Fruit fly (Drosophila melanogaster) whole organism, larva: Measurements from ENCODE around the gene Parg.

Experiments used
- noc ChIP-seq: fragments of 200-800 bp; sonication (Bioruptor generic); optimal IDR thresholded peaks from 3 replicates; lab custom pipeline; 2019; ENCODE audit warnings: missing biosample characterization, mild to moderate bottlenecking, missing genetic modification characterization, moderate library complexity

The Parg gene

DNA sequence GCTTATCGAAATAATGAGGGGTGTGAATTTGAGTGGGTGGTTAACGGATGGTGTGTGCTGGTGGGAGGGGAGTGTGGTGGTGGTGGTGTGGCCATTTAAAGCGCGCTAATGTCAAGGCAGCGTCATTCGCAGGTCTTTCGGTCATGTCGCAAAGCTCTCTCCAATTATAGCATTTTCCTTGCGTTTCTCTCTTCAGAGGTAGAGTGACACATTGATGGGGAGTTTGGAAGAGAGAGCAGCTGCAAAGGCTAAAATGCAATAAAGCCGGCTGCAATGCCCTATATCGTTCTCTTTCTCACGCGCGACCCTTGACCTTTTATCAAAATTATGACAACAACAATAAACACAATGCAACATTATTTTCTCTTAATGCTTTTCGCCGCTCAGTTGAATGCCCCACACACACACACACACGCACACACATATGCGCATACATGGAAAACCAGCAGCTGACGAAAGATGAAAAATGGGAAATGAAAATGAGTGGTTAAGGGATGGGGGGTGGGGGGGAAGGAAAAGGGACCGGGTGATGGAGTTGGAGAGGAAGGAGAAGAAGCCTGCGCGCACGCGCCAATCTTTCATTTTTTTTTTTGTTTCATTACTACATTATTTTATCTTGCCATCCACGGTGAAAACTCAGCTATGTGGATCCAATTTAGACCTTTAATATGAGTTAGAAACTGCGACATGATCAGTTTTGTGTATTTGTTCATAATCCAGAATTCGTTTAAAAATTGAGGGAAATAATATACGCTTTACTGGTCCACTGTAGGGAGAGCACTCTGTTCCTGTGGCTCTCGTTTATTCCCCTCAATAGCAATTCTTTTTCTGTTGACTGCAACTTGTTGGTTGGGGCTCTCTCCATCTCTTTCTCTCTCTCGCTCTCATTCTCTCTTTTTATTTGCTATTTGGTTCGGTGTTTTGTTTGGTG, 20.6 kb upstream of the Parg start:
- peak; percentile 27 for TF ChIP-seq noc (tag; lab: Kevin White, UChicago)

DNA sequence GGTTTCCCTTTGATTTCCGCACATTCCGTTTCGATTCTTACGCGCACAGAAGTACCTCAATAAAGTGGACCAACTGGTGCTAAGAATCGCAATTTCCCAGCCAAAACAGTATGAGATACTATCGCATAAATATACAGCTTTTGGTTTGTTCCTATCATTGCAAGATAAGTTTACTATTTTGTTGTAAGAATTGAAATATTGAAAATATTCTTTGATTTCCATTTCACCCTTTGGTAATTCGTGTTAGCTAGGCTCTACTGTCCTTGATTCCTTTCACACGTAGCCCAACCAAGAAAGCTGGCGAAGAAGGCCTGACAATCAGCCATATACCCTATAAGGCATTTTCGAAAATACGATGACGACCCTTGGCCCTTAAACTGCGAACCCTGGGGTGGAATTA, 19.3 kb upstream of the Parg start:
- peak; percentile 26 for TF ChIP-seq noc (tag; lab: Kevin White, UChicago)

DNA sequence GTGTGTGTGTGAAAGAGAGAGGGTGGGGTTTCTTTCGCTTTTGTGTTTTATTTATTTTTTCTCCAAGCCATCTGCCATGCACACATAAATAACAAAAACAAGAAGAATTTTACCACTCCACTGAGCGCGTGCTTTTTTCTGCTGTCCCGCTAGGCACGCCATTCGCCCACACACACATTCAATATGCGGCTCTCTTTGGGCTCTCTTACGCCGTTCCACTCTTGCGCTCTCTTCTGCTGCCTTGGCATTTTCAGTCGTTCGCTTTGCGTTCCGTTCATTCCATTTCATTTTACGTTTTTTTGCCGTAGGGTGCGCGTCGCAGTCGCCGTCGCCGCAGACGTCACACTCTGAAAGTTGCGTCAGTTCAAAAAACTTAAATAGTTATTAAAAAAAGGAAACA, 17.8 kb upstream of the Parg start:
- TF ChIP-seq noc (tag; lab: Kevin White, UChicago) = peak; percentile 4

DNA sequence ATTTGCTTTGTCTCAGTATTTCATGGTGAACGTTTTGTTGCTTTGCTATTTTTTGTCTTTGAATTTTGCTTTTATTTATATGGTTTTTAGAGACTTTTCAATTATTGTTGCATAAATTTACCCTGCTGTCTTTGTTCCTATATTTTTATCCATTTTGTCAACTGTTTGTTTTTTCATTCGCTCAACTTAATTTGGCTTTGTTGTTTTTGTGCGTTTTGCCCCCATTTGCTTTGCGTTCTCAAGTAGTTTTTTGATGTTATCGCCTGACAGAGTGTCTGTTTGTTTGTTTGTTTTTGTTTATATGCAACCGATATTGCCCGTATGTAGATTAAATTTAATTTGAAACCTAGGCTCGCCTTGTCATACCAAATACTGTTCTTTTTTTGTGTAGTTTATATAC, 17.3 kb upstream of the Parg start:
- TF ChIP-seq noc (tag; lab: Kevin White, UChicago) = no peak

DNA sequence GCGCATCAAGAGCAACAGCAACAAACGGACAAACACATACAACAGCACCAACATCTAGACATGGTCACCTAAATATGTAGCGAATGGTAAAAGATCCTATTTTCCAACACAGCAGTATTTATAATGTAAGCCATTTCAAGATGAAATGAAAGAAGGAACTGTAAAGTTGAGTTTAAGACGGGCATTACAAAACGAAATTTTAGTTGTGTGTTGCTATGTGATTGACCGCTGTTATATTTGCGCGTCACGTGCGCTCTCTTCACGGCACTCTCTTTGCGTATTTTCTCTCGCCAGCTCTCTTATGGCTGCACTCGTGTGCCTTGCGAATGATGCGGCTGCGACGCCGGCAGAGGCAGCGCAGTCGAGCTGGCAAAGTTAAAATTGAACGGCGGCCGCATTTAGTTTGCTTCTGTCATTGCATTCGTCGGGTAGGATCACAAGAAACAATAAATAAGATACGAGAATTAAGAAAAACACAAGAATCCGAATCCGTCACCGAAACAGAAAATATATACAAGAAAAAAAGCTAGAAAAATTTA, 16.6 kb upstream of the Parg start:
- no peak for TF ChIP-seq noc (tag; lab: Kevin White, UChicago)

DNA sequence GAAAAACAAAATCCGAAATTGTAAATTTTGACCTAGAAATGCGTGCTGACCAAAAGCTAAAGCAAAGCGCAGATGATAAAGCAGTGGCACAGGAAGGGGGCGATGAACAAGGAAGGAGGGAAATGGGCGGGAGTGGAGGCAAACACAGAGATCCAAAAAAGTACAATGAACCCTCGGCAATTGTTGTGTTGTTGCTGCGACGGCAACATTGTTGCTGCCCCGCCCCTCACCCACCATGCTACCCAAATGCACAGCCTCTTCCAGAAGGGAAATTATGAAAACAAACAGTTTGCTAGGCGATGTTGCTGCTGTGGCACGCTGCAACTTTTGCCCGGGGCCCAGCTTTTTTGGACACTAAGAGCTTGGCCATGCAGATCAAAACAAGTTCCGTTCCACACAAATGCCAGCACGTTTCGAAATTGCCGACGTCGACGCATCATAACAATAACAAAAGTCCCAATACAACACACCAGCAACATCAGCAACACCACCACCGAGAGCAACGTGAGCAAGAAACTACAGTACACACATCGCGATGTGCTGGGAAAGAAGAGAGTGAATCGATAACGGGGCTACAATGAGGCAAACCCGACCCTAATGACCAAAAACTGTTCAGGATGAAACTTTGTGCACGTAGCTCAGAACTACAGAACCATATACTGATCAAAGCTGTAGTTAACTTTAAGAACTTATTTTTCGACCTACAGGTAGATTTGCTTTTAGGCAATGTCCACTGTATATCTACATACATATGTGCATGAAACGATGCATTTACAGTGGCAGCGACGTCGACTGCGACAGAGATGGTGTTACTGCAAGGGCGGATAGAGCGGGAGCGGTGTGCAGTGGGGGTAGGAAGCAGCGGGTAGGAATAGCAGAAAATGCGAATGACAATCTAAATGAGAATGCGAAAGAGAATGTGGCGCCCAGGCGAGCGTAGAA, 15.4 kb upstream of the Parg start:
- TF ChIP-seq noc (tag; lab: Kevin White, UChicago) = no peak

DNA sequence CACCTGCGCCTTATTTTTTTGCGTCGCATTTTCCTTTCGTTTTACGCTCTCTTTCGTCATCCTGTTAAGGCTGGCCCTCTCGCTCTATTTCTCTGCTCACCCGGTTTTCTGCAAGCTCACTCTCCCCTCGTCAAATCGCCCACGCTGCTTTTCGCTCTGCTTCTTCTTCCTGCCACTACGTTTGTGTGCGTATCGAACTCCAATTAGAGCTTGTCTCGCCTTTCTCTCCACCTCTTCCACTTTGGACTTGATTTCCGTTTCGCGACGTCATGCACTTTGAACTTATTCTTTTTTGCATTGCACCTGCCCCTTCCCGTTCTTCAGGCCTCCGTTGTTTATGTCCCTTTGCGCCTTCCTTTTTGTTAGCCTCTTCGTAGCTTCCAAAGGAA, 14.2 kb upstream of the Parg start:
- TF ChIP-seq noc (tag; lab: Kevin White, UChicago) = no peak

DNA sequence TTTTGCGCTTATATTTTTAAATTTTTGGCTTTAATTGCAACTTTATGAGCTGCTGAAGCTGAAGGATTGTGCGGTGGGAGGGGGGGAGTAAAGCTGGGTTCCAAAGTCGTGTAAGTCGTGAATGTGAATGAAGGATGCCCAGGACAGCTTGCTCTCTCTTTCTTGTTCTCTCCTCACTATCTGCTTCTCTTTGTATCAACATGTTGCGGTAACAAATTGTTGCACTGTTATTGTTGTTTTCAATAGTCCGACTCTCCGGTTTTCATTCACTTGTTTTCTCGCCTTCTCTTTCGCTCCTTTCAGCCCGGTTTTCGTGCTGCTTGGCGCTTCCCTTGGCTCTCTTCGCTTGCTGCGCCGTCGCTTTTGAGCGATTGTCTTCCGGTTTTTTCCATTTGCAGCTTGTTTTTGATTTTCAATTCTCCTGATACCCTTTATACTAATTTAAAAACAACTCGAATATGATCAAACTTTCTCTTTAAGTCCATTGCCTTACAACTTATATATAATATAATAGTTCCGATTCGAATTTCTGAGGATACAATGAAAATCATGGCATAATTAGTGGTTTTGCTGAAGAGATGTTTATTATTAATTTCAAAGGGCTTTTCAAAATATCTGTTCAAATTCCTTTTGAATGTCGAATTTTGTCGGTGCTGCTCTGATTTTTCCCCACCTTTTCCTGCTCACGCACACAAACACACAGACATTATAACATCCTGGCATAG, 13.7 kb upstream of the Parg start:
- TF ChIP-seq noc (tag; lab: Kevin White, UChicago) = no peak

DNA sequence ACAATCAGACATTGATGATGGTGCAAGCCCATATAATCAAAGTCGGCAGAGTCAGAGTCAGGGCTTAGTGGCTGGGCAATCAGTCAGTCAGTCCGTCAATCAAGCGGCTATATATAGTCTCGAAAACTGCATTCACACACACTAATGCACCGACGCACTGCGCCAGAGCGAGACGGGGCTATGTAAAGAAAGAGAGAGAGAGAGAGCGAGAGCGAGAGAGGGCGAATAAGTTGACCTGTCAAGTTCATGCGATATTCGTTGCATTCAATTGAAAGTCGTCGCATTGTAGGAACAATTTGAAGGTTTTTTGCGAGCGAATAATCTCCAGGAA, 11.1 kb upstream of the Parg start:
- TF ChIP-seq noc (tag; lab: Kevin White, UChicago) = no peak

DNA sequence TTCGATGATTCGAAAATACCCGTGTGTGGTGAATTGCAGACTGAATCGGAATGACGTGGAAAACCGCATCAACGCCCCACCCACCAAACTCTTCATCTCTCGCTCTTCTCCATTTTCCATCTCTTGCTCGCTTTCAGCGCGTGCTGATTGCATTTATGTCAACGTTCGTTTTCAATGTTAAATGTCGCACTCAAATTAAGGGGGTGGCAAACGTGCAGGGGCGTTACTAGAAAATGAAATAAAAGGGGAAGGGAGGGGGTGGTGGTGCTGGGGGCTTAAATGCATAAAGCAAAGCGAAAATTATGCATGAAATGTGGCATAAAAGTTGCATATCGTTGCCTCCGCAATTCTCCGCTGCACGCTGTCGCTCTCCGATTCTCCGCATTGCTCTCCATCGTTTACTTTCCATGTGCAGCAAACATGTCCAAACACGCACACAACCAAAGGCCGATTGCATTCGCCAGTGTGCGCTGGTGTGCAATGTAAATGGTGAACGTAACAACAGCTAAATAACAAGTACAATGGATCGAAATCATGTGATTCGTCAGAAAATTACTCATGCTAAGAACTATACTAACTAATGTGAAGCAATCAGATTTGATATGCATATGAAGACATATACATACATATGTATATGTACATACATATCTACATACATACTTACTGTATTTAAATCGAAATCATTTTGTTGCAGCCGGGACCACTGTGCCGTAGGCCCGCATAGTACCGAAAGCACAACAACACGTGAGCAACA, 10.6 kb upstream of the Parg start:
- no peak for TF ChIP-seq noc (tag; lab: Kevin White, UChicago)

DNA sequence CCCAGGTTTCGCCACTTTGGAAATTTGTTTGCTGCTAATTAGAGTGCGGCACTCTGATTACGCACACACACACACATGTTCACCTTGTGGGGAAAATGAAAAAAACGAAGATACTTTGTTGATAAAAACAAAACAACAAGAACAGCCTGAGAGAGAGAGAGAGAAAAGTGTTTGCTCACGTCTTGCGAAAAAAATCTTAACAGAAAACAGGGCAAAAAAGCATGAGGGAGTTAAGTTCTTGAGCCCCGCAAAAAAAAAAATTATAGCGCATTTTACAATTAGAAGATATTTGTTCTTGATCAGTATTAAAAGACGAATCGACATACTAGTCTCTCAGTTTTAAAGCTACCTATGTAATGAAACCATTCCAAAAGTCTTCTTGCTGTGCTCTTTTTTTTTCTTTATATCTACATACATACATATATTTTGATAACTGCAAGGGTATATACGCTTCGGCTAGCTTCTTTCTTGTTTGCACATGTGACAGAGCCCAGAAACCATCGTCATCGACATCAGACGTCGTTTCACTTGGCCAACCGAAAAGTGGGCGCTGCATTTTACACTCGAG, 9.5 kb upstream of the Parg start:
- no peak for TF ChIP-seq noc (tag; lab: Kevin White, UChicago)

DNA sequence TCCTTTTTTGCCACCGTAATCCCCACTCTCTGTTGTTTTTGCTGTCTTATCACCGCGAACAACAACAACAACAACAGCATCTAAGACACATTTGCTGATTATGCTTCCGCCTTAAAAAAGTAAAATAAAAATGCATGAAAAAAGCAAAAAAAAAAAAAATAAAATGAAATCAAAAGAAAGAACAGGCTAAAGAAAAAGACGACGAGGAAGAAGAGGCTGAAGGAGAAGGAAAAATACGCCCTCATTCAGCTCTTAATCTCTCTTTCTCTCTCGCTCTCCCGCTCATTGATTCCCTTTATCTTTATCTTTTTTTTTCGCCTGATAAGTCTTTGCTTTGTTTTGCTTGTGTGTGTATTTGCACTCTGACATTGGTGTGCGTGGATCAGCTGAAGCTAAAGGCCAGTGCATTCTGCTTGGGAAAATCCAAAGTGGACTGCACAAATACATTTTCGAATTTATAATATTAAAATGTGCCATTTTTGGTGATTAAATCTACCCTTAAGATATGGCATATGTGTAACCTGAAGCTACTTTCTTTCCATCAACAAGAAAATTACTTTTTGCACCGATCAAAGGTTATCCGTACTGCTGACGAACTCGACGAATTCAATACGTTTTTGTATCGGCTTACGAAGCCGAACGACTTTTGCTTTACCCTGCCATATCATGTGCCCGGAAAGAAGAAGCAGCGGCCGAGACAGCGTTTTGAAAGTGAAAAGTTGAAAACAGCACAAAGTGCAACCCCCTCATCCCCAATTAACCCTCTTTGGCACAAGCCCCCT, 8.8 kb upstream of the Parg start:
- TF ChIP-seq noc (tag; lab: Kevin White, UChicago) = no peak

DNA sequence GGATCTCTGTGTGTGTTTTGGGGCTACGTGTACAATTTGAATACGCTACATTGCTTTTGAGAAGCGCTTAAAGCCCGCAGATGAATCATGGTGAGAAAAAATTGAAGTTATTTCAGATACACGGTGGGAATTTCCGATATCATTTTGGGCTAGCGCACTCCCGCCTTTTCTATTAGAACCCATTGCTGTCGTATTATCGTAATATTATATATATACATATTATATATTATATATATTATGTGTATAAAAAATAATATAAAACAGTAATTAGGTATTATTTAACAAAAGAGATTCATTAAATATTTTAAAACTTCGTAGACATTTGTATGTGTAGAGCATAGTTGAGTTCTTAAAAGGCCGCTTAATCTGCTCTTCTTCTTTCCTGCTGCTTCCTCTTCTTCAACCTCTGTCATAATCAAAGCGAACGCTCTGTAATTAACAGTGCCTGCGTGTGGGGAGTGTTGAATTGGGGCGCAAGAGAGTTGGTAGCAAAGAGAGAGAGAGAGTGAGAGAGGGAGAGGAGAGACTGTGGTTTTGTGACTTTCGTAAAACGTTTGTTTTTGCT, 6.6 kb upstream of the Parg start:
- peak; percentile 67 for TF ChIP-seq noc (tag; lab: Kevin White, UChicago)
